Worm (Caenorhabditis elegans): ENCODE measurements around the gene let-754.

let-754 gene

DNA sequence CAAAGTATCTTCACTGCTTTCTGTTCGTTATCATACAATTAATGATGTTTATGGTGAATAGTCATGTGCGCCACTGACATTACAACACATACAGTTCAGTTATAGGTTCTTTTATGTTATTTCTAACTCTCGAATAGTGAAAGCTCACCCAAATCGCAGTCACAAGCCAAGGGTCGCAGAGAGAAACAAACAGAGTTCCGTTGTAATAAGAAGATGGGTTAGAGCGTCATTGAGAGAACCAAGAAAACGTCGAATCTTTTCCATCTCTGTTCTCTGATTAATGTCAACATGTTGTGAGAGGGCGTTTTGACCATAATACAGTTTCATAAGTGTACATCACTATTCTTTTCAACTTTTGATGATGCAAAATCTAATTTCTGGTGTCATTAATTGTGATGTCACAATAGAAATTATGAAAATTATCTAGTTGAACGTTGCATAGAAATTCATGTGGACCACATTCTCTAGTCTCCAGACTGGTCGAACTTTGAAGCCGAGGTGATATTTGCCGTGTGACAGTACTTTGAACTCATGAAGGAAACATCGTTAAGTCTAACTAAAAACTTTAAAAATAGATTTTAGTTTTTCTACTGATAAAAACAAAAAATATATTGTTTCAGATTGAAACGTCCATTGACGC, 21.0 kb upstream of the let-754 start (continued):
- TF ChIP-seq efl-3 (GFP tag; optimal IDR thresholded peaks at IDR 0.05) (no peak), snu-23 (GFP tag; optimal IDR thresholded peaks at IDR 0.05) (peak; percentile 50), tbx-2 (tag; optimal IDR thresholded peaks at IDR 0.05) (peak; percentile 44), Y116A8C.19 (tag; optimal IDR thresholded peaks at IDR 0.05; ENCODE audit: borderline replicate concordance) (no peak), C34B4.2 (tag; optimal IDR thresholded peaks at IDR 0.05) (no peak), egl-27 (tag; optimal IDR thresholded peaks at IDR 0.05) (no peak), dpl-1 (GFP tag; optimal IDR thresholded peaks at IDR 0.05) (peak in 2 of 3 experiments; percentile 13 to 19), nhr-71 (tag; optimal IDR thresholded peaks at IDR 0.05) (peak; percentile 56), nhr-85 (tag) (peak; percentile 70), lin-14 (GFP tag; optimal IDR thresholded peaks at IDR 0.05) (peak; percentile 57), nhr-76 (tag; optimal IDR thresholded peaks at IDR 0.05) (no peak), sox-4 (tag; optimal IDR thresholded peaks at IDR 0.05) (no peak), elt-2 (tag; optimal IDR thresholded peaks at IDR 0.05) (peak; percentile 34), zip-4 (GFP tag; optimal IDR thresholded peaks at IDR 0.05) (no peak), zag-1 (tag; optimal IDR thresholded peaks at IDR 0.05) (no peak), lin-39 (tag; optimal IDR thresholded peaks at IDR 0.05) (no peak), blmp-1 (tag; optimal IDR thresholded peaks at IDR 0.05) (peak; percentile 58), ztf-4 (tag; optimal IDR thresholded peaks at IDR 0.05) (peak; percentile 34), mab-9 (GFP tag; IDR thresholded peaks at IDR 0.05) (no peak), nhr-47 (tag; optimal IDR thresholded peaks at IDR 0.05) (no peak), C16A3.4 (tag; optimal IDR thresholded peaks at IDR 0.05) (peak; percentile 16), xbp-1 (tag; optimal IDR thresholded peaks at IDR 0.05) (peak; percentile 4), hlh-17 (GFP tag; optimal IDR thresholded peaks at IDR 0.05; ENCODE audit: borderline replicate concordance) (no peak), swsn-7 (tag; optimal IDR thresholded peaks at IDR 0.05) (no peak), lsy-2 (tag; optimal IDR thresholded peaks at IDR 0.05) (peak in 1 of 2 experiments; percentile 19), mdl-1 (tag; optimal IDR thresholded peaks at IDR 0.05) (peak in 1 of 2 experiments; percentile 3), unc-30 (tag; optimal IDR thresholded peaks at IDR 0.05) (no peak)

DNA sequence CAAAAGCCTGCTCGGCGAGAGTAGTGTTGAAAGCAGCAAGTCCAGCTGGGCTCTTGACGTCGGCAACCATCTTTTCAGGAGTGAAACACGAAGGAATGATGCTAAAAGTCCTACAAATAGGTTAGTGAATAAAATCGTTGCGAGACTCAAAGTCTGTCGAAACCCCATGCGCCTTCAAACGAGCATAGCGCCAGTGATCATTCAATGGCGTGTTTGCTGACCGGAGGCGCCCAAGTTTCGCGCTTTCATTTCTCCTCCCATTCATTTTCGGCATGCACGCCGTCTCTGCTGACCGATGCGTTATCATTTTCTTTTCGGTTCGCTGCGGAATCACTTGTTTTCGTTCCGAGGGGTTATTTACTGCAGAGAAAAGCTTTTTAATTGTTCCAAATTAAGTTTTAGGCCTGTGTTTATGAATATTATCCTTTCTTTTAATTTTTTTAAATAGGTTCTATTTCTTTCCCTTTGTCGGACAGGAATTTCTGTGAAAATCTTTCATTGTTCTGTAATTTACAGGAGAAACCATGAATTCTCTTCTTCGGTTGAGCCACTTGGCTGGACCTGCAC, 20.2 kb upstream of the let-754 start, which contains the start of the genes eef-1B.1 and aco-2:
Gene eef-1B.1, minus strand, starts transcription at position 186 of the 567 bp plus-strand sequence.
Gene aco-2, plus strand, starts transcription at position 517 of the 567 bp plus-strand sequence.
- TF ChIP-seq nhr-20 (tag; optimal IDR thresholded peaks at IDR 0.05) (peak; percentile 97), zip-4 (GFP tag; optimal IDR thresholded peaks at IDR 0.05) (peak; percentile 83), snpc-4 (tag; optimal IDR thresholded peaks at IDR 0.05) (peak; percentile 85), F16B12.6 (tag; optimal IDR thresholded peaks at IDR 0.05) (peak; percentile 73), lin-13 (GFP tag; optimal IDR thresholded peaks at IDR 0.05) (peak; percentile 96), zag-1 (tag; optimal IDR thresholded peaks at IDR 0.05) (peak; percentile 2), fkh-8 (tag; optimal IDR thresholded peaks at IDR 0.05) (peak; percentile 89), dsc-1 (tag; optimal IDR thresholded peaks at IDR 0.05) (peak; percentile 98), nhr-237 (tag; optimal IDR thresholded peaks at IDR 0.05) (peak; percentile 39), aha-1 (tag; optimal IDR thresholded peaks at IDR 0.05) (peak; percentile 62), unc-98 (GFP tag; IDR thresholded peaks at IDR 0.05) (no peak), blmp-1 (tag; optimal IDR thresholded peaks at IDR 0.05) (peak; percentile 95), unc-62 (GFP tag; optimal IDR thresholded peaks at IDR 0.05) (no peak), nhr-76 (tag; optimal IDR thresholded peaks at IDR 0.05) (no peak), ceh-90 (tag; optimal IDR thresholded peaks at IDR 0.05) (no peak), elt-3 (tag; optimal IDR thresholded peaks at IDR 0.05) (peak in 5 of 6 experiments; percentile 53 to 97 (median 75)), sup-37 (GFP tag; optimal IDR thresholded peaks at IDR 0.05) (peak; percentile 71), mdl-1 (tag; optimal IDR thresholded peaks at IDR 0.05) (peak in 1 of 2 experiments; percentile 93), lsy-2 (tag; optimal IDR thresholded peaks at IDR 0.05) (peak; percentile 94 to 96), xbp-1 (tag; optimal IDR thresholded peaks at IDR 0.05) (peak; percentile 92), lin-39 (tag; optimal IDR thresholded peaks at IDR 0.05) (peak; percentile 69), elt-2 (tag; optimal IDR thresholded peaks at IDR 0.05) (peak; percentile 74), ceh-8 (GFP tag; optimal IDR thresholded peaks at IDR 0.05) (peak; percentile 64), C04F5.9 (tag; optimal IDR thresholded peaks at IDR 0.05) (peak; percentile 69), sptf-1 (tag; optimal IDR thresholded peaks at IDR 0.05) (no peak), ceh-82 (tag; optimal IDR thresholded peaks at IDR 0.05) (peak; percentile 88 to 95 (median 91)), pag-3 (tag; optimal IDR thresholded peaks at IDR 0.05; ENCODE audit: borderline replicate concordance, insufficient read depth) (no peak), alr-1 (tag; optimal IDR thresholded peaks at IDR 0.05; ENCODE audit: borderline replicate concordance) (no peak), lin-14 (GFP tag; optimal IDR thresholded peaks at IDR 0.05) (peak; percentile 95), tbx-2 (tag; optimal IDR thresholded peaks at IDR 0.05) (peak; percentile 95), sox-4 (tag; optimal IDR thresholded peaks at IDR 0.05) (peak; percentile 70), nhr-12 (tag; optimal IDR thresholded peaks at IDR 0.05) (no peak), swsn-7 (tag; optimal IDR thresholded peaks at IDR 0.05) (peak; percentile 95)
